Fruit fly (Drosophila melanogaster) whole organism, prepupa: ENCODE results near the gene CG3552.
A peak's percentile ranks its signal among the peaks of the same experiment; 100 is the strongest.

Experiments used
- Blimp-1 ChIP-seq: fragments of 200-800 bp; sonication (Bioruptor generic); optimal IDR thresholded peaks from 3 replicates; lab custom pipeline; 2017; ENCODE audit warnings: missing biosample characterization, missing genetic modification characterization, mild to moderate bottlenecking, moderate library complexity, missing genetic modification reagents
- CG10631 ChIP-seq: fragments of 200-800 bp; sonication (Bioruptor generic); optimal IDR thresholded peaks from 2 replicates; lab custom pipeline; 2016; ENCODE audit warnings: missing biosample characterization, missing genetic modification characterization
- CG10669 ChIP-seq: fragments of 200-800 bp; sonication (Bioruptor generic); optimal IDR thresholded peaks from 3 replicates; lab custom pipeline; 2018; ENCODE audit warnings: missing biosample characterization, mild to moderate bottlenecking, missing genetic modification characterization, moderate library complexity
- CG11294 ChIP-seq: fragments of 200-800 bp; sonication (Bioruptor generic); IDR thresholded peaks from 2 replicates; pipeline ENCODE4 v1.3.6; 2022; ENCODE audit warnings: missing biosample characterization, missing genetic modification characterization
- CG11762 ChIP-seq: fragments of 200-800 bp; sonication (Bioruptor generic); optimal IDR thresholded peaks from 3 replicates; lab custom pipeline; 2016; ENCODE audit warnings: missing biosample characterization, missing genetic modification characterization; ENCODE audit not compliant: insufficient read depth
- CG11902 ChIP-seq: fragments of 200-800 bp; sonication (Bioruptor generic); optimal IDR thresholded peaks from 3 replicates; lab custom pipeline; 2016; ENCODE audit warnings: missing biosample characterization, missing genetic modification characterization
- CG15336 ChIP-seq: fragments of 200-800 bp; sonication (Bioruptor generic); IDR thresholded peaks from 2 replicates; pipeline ENCODE4 v1.3.6; 2022; ENCODE audit warnings: missing biosample characterization, missing genetic modification characterization
- CG1621 ChIP-seq: fragments of 200-800 bp; sonication (Bioruptor generic); optimal IDR thresholded peaks from 3 replicates; lab custom pipeline; 2018; ENCODE audit warnings: missing biosample characterization, mild to moderate bottlenecking, missing genetic modification characterization
- CG16779 ChIP-seq: fragments of 200-800 bp; sonication (Bioruptor generic); optimal IDR thresholded peaks from 3 replicates; lab custom pipeline; 2017; ENCODE audit warnings: missing biosample characterization, mild to moderate bottlenecking, missing genetic modification characterization
- CG3032 ChIP-seq: fragments of 200-800 bp; optimal IDR thresholded peaks from 2 replicates; lab custom pipeline; 2019; ENCODE audit warnings: missing biosample characterization, mild to moderate bottlenecking, missing genetic modification characterization, moderate library complexity
- CG31627 ChIP-seq: fragments of 200-800 bp; sonication (Bioruptor generic); optimal IDR thresholded peaks from 3 replicates; lab custom pipeline; 2016; ENCODE audit warnings: missing biosample characterization, missing genetic modification characterization
- CG32006 ChIP-seq: fragments of 200-800 bp; sonication (Bioruptor generic); optimal IDR thresholded peaks from 3 replicates; lab custom pipeline; 2017; ENCODE audit warnings: missing biosample characterization, mild to moderate bottlenecking, missing genetic modification characterization
- CG34406 ChIP-seq: fragments of 200-800 bp; sonication (Bioruptor generic); optimal IDR thresholded peaks from 3 replicates; lab custom pipeline; 2016; ENCODE audit warnings: missing biosample characterization, missing genetic modification characterization
- CG3919 ChIP-seq: fragments of 200-800 bp; sonication (Bioruptor generic); optimal IDR thresholded peaks from 3 replicates; lab custom pipeline; 2016; ENCODE audit warnings: missing biosample characterization, missing genetic modification characterization
- CG4318 ChIP-seq: fragments of 200-800 bp; sonication (Bioruptor generic); optimal IDR thresholded peaks from 3 replicates; lab custom pipeline; 2017; ENCODE audit warnings: missing biosample characterization, mild to moderate bottlenecking, missing genetic modification characterization
- CG6163 ChIP-seq: fragments of 200-800 bp; sonication (Bioruptor generic); IDR thresholded peaks from 3 replicates; pipeline ENCODE4 v1.3.6; 2022; ENCODE audit warnings: missing biosample characterization, missing genetic modification characterization
- CG6276 ChIP-seq: fragments of 200-800 bp; sonication (Bioruptor generic); optimal IDR thresholded peaks from 2 replicates; lab custom pipeline; 2017; ENCODE audit warnings: missing biosample characterization, mild to moderate bottlenecking, missing genetic modification characterization
- CG6792 ChIP-seq: fragments of 200-800 bp; sonication (Bioruptor generic); optimal IDR thresholded peaks from 3 replicates; lab custom pipeline; 2016; ENCODE audit warnings: missing biosample characterization, missing genetic modification characterization
- CG6854 ChIP-seq: fragments of 200-800 bp; sonication (Bioruptor generic); optimal IDR thresholded peaks from 2 replicates; lab custom pipeline; 2017; ENCODE audit warnings: missing biosample characterization, mild to moderate bottlenecking, missing genetic modification characterization
- CG8119 ChIP-seq: fragments of 200-800 bp; sonication (Bioruptor generic); IDR thresholded peaks from 3 replicates; pipeline ENCODE4 v1.3.6; 2022; ENCODE audit warnings: missing biosample characterization, missing genetic modification characterization
- CG8319 ChIP-seq: fragments of 200-800 bp; sonication (Bioruptor generic); optimal IDR thresholded peaks from 3 replicates; lab custom pipeline; 2016; ENCODE audit warnings: missing biosample characterization, missing genetic modification characterization
- CG8632 ChIP-seq: fragments of 200-800 bp; sonication (Bioruptor generic); optimal IDR thresholded peaks from 3 replicates; lab custom pipeline; 2016; ENCODE audit warnings: missing biosample characterization, missing genetic modification characterization
- Eip75B ChIP-seq: fragments of 200-800 bp; sonication (Bioruptor generic); optimal IDR thresholded peaks from 3 replicates; lab custom pipeline; 2016; ENCODE audit warnings: missing biosample characterization, missing genetic modification characterization
- Eip78C ChIP-seq: fragments of 200-800 bp; sonication (Bioruptor generic); peaks from one replicate; lab custom pipeline; 2016; ENCODE audit warnings: missing biosample characterization, missing genetic modification characterization
- Ets21C ChIP-seq: fragments of 200-800 bp; sonication (Bioruptor generic); optimal IDR thresholded peaks from 3 replicates; lab custom pipeline; 2016; ENCODE audit warnings: missing biosample characterization, missing genetic modification characterization
- Ets96B ChIP-seq: fragments of 200-800 bp; optimal IDR thresholded peaks from 2 replicates; lab custom pipeline; 2019; ENCODE audit warnings: missing biosample characterization, mild to moderate bottlenecking, missing genetic modification characterization, moderate library complexity
- Gug ChIP-seq: fragments of 200-800 bp; sonication (Bioruptor generic); IDR thresholded peaks from 2 replicates; pipeline ENCODE4 v1.3.6; 2022; ENCODE audit warnings: missing biosample characterization, missing genetic modification characterization
- Hr38 ChIP-seq: sonication (Bioruptor generic); optimal IDR thresholded peaks from 2 replicates; lab custom pipeline; 2016; ENCODE audit warnings: missing biosample characterization, missing genetic modification characterization
- Hr39 ChIP-seq: fragments of 200-800 bp; sonication (Bioruptor generic); optimal IDR thresholded peaks from 2 replicates; lab custom pipeline; 2016; ENCODE audit warnings: missing biosample characterization, missing genetic modification characterization
- Hr4 ChIP-seq: fragments of 200-800 bp; sonication (Bioruptor generic); optimal IDR thresholded peaks from 3 replicates; lab custom pipeline; 2016; ENCODE audit warnings: missing biosample characterization, missing genetic modification characterization
- Lpt ChIP-seq: fragments of 200-800 bp; sonication (Bioruptor generic); optimal IDR thresholded peaks from 3 replicates; lab custom pipeline; 2016; ENCODE audit warnings: missing biosample characterization, missing genetic modification characterization
- Met ChIP-seq: fragments of 200-800 bp; sonication (Bioruptor generic); optimal IDR thresholded peaks from 3 replicates; lab custom pipeline; 2016; ENCODE audit warnings: missing biosample characterization, missing genetic modification characterization
- OdsH ChIP-seq: fragments of 200-800 bp; sonication (Bioruptor generic); optimal IDR thresholded peaks from 3 replicates; lab custom pipeline; 2016; ENCODE audit warnings: missing biosample characterization, missing genetic modification characterization
- Smox ChIP-seq: fragments of 200-800 bp; sonication (Bioruptor generic); optimal IDR thresholded peaks from 3 replicates; lab custom pipeline; 2016; ENCODE audit warnings: missing biosample characterization, missing genetic modification characterization
- Sox14 ChIP-seq: fragments of 200-800 bp; sonication (Bioruptor generic); optimal IDR thresholded peaks from 3 replicates; lab custom pipeline; 2016; ENCODE audit warnings: missing biosample characterization, missing genetic modification characterization
- achi ChIP-seq: fragments of 200-800 bp; sonication (Bioruptor generic); optimal IDR thresholded peaks from 3 replicates; lab custom pipeline; 2016; ENCODE audit warnings: missing biosample characterization, missing genetic modification characterization
- acj6 ChIP-seq: fragments of 200-800 bp; sonication (Bioruptor generic); optimal IDR thresholded peaks from 3 replicates; lab custom pipeline; 2016; ENCODE audit warnings: missing biosample characterization, missing genetic modification characterization
- cyc ChIP-seq: fragments of 200-800 bp; sonication (Bioruptor generic); optimal IDR thresholded peaks from 3 replicates; lab custom pipeline; 2016; ENCODE audit warnings: missing biosample characterization, missing genetic modification characterization
- dac ChIP-seq: fragments of 200-800 bp; sonication (Bioruptor generic); optimal IDR thresholded peaks from 2 replicates; lab custom pipeline; 2017; ENCODE audit warnings: missing biosample characterization, mild to moderate bottlenecking, missing genetic modification characterization
- dsx ChIP-seq: fragments of 200-800 bp; optimal IDR thresholded peaks from 3 replicates; lab custom pipeline; 2019; ENCODE audit warnings: missing biosample characterization, mild to moderate bottlenecking, missing genetic modification characterization, moderate library complexity; ENCODE audit not compliant: poor library complexity, severe bottlenecking
- eg ChIP-seq: fragments of 200-800 bp; sonication (Bioruptor generic); IDR thresholded peaks from 3 replicates; pipeline ENCODE4 v1.3.6; 2022; ENCODE audit warnings: missing biosample characterization, missing genetic modification characterization
- esn ChIP-seq: fragments of 200-800 bp; sonication (Bioruptor generic); optimal IDR thresholded peaks from 2 replicates; lab custom pipeline; 2016; ENCODE audit warnings: missing biosample characterization, mild to moderate bottlenecking, missing genetic modification characterization, moderate library complexity
- fd59A ChIP-seq: fragments of 200-800 bp; sonication (Bioruptor generic); optimal IDR thresholded peaks from 2 replicates; lab custom pipeline; 2017; ENCODE audit warnings: missing biosample characterization, mild to moderate bottlenecking, missing genetic modification characterization, missing genetic modification reagents
- fd85E ChIP-seq: fragments of 200-800 bp; sonication (Bioruptor generic); optimal IDR thresholded peaks from 3 replicates; lab custom pipeline; 2016; ENCODE audit warnings: missing biosample characterization, missing genetic modification characterization
- fkh ChIP-seq: fragments of 200-800 bp; sonication (Bioruptor generic); optimal IDR thresholded peaks from 3 replicates; lab custom pipeline; 2017; ENCODE audit warnings: missing biosample characterization, mild to moderate bottlenecking, missing genetic modification characterization, moderate library complexity
- net ChIP-seq: fragments of 200-800 bp; sonication (Bioruptor generic); optimal IDR thresholded peaks from 3 replicates; lab custom pipeline; 2016; ENCODE audit warnings: missing biosample characterization, missing genetic modification characterization
- pdm3 ChIP-seq: fragments of 200-800 bp; sonication (Bioruptor generic); optimal IDR thresholded peaks from 3 replicates; lab custom pipeline; 2016; ENCODE audit warnings: missing biosample characterization, missing genetic modification characterization
- salr ChIP-seq, 2 experiments: fragments of 200-800 bp; sonication (Bioruptor generic); optimal IDR thresholded peaks; 3 replicates each; lab custom pipeline; 2016 to 2018; ENCODE audit warnings: missing biosample characterization in 2 of 2, missing genetic modification characterization in 2 of 2, mild to moderate bottlenecking in 1 of 2
- spab ChIP-seq: fragments of 200-800 bp; sonication (Bioruptor generic); optimal IDR thresholded peaks from 2 replicates; lab custom pipeline; 2017; ENCODE audit warnings: missing biosample characterization, mild to moderate bottlenecking, missing genetic modification characterization, missing genetic modification reagents
- svp ChIP-seq: fragments of 200-800 bp; sonication (Bioruptor generic); peaks from one replicate; lab custom pipeline; 2016; ENCODE audit warnings: missing biosample characterization, missing genetic modification characterization
- topi ChIP-seq: fragments of 200-800 bp; sonication (Bioruptor generic); optimal IDR thresholded peaks from 3 replicates; lab custom pipeline; 2016; ENCODE audit warnings: missing biosample characterization, missing genetic modification characterization
- vri ChIP-seq: fragments of 200-800 bp; sonication (Bioruptor generic); optimal IDR thresholded peaks from 3 replicates; lab custom pipeline; 2016; ENCODE audit warnings: missing biosample characterization, mild to moderate bottlenecking, missing genetic modification characterization

The CG3552 gene

dm6 chr3L:9457619-9458092 lies 1.5 kb downstream of the CG3552 start, which contains the start of gene CG3437:
Gene CG3437 (minus strand): TSS chr3L:9457669.
- TF ChIP-seq fkh (peak; percentile 92), topi (peak; percentile 99), CG6276 (GFP tag; lab: Kevin White, UChicago) (peak; percentile 100), dac (peak; percentile 99), OdsH (GFP tag; lab: Kevin White, UChicago) (peak; percentile 99), CG3032 (peak; percentile 98), CG16779 (tag; lab: Kevin White, UChicago) (peak; percentile 99), CG8119 (GFP tag; lab: Robert Waterston, UW) (peak; percentile 100), CG8319 (GFP tag; lab: Kevin White, UChicago) (peak; percentile 98), Hr4 (peak; percentile 100), CG31627 (GFP tag; lab: Kevin White, UChicago) (peak; percentile 99), spab (GFP tag; lab: Kevin White, UChicago) (peak; percentile 99), fd59A (GFP tag; lab: Kevin White, UChicago) (peak; percentile 99), CG10631 (GFP tag; lab: Kevin White, UChicago) (peak; percentile 99), CG10669 (GFP tag; lab: Kevin White, UChicago) (peak; percentile 99), CG6792 (peak; percentile 99), dsx (GFP tag; lab: Kevin White, UChicago) (peak; percentile 97), Lpt (GFP tag; lab: Kevin White, UChicago) (peak; percentile 98), Ets96B (peak; percentile 98), CG3919 (GFP tag; lab: Kevin White, UChicago) (peak; percentile 99), achi (GFP tag; lab: Kevin White, UChicago) (peak; percentile 99), Met (GFP tag; lab: Kevin White, UChicago) (peak; percentile 99), fd85E (GFP tag; lab: Kevin White, UChicago) (peak; percentile 96), Hr38 (peak; percentile 96), Smox (GFP tag; lab: Kevin White, UChicago) (peak; percentile 99), salr (GFP tag; optimal IDR thresholded peaks at IDR 0.05; lab: Kevin White, UChicago) (peak; percentile 99), CG11294 (GFP tag; lab: Robert Waterston, UW) (peak; percentile 99), Sox14 (peak; percentile 100), CG1621 (peak; percentile 99), CG11902 (GFP tag; lab: Kevin White, UChicago) (peak; percentile 99), CG6854 (peak; percentile 99), Eip78C (GFP tag; lab: Kevin White, UChicago) (peak; percentile 100), esn (GFP tag; lab: Kevin White, UChicago) (peak; percentile 100), Blimp-1 (GFP tag; lab: Kevin White, UChicago) (peak; percentile 97), acj6 (GFP tag; lab: Kevin White, UChicago) (peak; percentile 99), net (GFP tag; lab: Kevin White, UChicago) (peak; percentile 100), Hr39 (GFP tag; lab: Kevin White, UChicago) (peak; percentile 99), vri (GFP tag; lab: Kevin White, UChicago) (peak; percentile 99), CG4318 (GFP tag; lab: Kevin White, UChicago) (peak; percentile 99), CG6163 (GFP tag; lab: Robert Waterston, UW) (peak; percentile 100), Ets21C (GFP tag; lab: Kevin White, UChicago) (peak; percentile 99), Eip75B (GFP tag; lab: Kevin White, UChicago) (peak; percentile 100), Gug (GFP tag; lab: Robert Waterston, UW) (peak; percentile 100), cyc (GFP tag; lab: Kevin White, UChicago) (peak; percentile 99), svp (GFP tag; lab: Kevin White, UChicago) (peak; percentile 100), CG11762 (GFP tag; lab: Kevin White, UChicago) (peak; percentile 99), CG8632 (GFP tag; lab: Kevin White, UChicago) (peak; percentile 99), eg (peak; percentile 100), CG32006 (GFP tag; lab: Kevin White, UChicago) (peak; percentile 100), CG34406 (peak; percentile 99), pdm3 (GFP tag; lab: Kevin White, UChicago) (peak; percentile 100), CG15336 (GFP tag; lab: Robert Waterston, UW) (peak; percentile 100)
